Fruit fly (Drosophila melanogaster) S2 (cell line): ENCODE data around the gene CG17202.

Source experiments
- CG8478 ChIP-seq: fragments of >200 bp; optimal IDR thresholded peaks from 2 replicates; lab custom pipeline; 2018
- CTCF ChIP-seq, 2 experiments: fragments of >200 bp; optimal IDR thresholded peaks; 2 replicates each; lab custom pipeline; 2018

- TF ChIP-seq CG8478 = no peak
- no peak for TF ChIP-seq CTCF (optimal IDR thresholded peaks at IDR 0.05; lab: Kevin White, UChicago)
Measured at dm6 chr3R:12398620-12399247, 23.8 kb upstream of the CG17202 start, which contains the start of gene Cyp9f3.
